Fruit fly (Drosophila melanogaster) Kc167 (cell line): ENCODE measurements around the gene Cad74A.

Source experiments
- Myc ChIP-seq: fragments of >200 bp; optimal IDR thresholded peaks from 2 replicates; lab custom pipeline; 2017; ENCODE audit warnings: missing external identifiers
- Sin3A ChIP-seq: fragments of >200 bp; optimal IDR thresholded peaks from 2 replicates; lab custom pipeline; 2018; ENCODE audit warnings: missing external identifiers
- h ChIP-seq: fragments of >200 bp; optimal IDR thresholded peaks from 3 replicates; lab custom pipeline; 2018; ENCODE audit warnings: missing external identifiers
- insv ChIP-seq: fragments of >200 bp; optimal IDR thresholded peaks from 3 replicates; lab custom pipeline; 2018; ENCODE audit warnings: missing external identifiers
- psq ChIP-seq: fragments of >200 bp; optimal IDR thresholded peaks from 2 replicates; lab custom pipeline; 2017; ENCODE audit warnings: missing external identifiers
- ttk ChIP-seq: sonication (Bioruptor generic); optimal IDR thresholded peaks from 2 replicates; lab custom pipeline; 2017; ENCODE audit warnings: missing external identifiers

- TF ChIP-seq psq (lab: Kevin White, UChicago) = no peak
- no peak for TF ChIP-seq h (lab: Kevin White, UChicago)
- no peak for TF ChIP-seq Sin3A (lab: Kevin White, UChicago)
- TF ChIP-seq insv (lab: Kevin White, UChicago) = no peak
- no peak for TF ChIP-seq ttk (lab: Kevin White, UChicago)
- no peak for TF ChIP-seq Myc (lab: Kevin White, UChicago)
These were observed 26.5 kb downstream of the Cad74A start for dm6 chr3L:17352812-17353211.
